Fruit fly (Drosophila melanogaster) whole organism, embryonic: Measurements from ENCODE around the gene CG31798.

Source experiments
- Ada2b ChIP-seq: fragments of 200-800 bp; sonication (Bioruptor generic); IDR thresholded peaks from 2 replicates; pipeline ENCODE4 v1.3.6; 2022; ENCODE audit warnings: missing biosample characterization, missing genetic modification characterization
- Awh ChIP-seq: fragments of 200-800 bp; sonication (Bioruptor generic); IDR thresholded peaks from 2 replicates; pipeline ENCODE4, ENCODE4 v1.3.6; 2022; ENCODE audit warnings: missing biosample characterization, missing genetic modification characterization
- CG10209 ChIP-seq: fragments of 200-800 bp; sonication (Bioruptor generic); optimal IDR thresholded peaks from 3 replicates; lab custom pipeline; 2017; ENCODE audit warnings: missing biosample characterization, mild to moderate bottlenecking, missing genetic modification characterization, missing genetic modification reagents
- CG1233 ChIP-seq: fragments of 200-800 bp; sonication (Bioruptor generic); optimal IDR thresholded peaks from 4 replicates; lab custom pipeline; 2018; ENCODE audit warnings: missing biosample characterization, mild to moderate bottlenecking, missing genetic modification characterization
- CG12391 ChIP-seq: fragments of 200-800 bp; sonication (Bioruptor generic); optimal IDR thresholded peaks from 3 replicates; lab custom pipeline; 2018; ENCODE audit warnings: missing biosample characterization, mild to moderate bottlenecking, missing genetic modification characterization, moderate library complexity
- CG12659 ChIP-seq: fragments of 200-800 bp; sonication (Bioruptor generic); optimal IDR thresholded peaks from 3 replicates; lab custom pipeline; 2017; ENCODE audit warnings: mild to moderate bottlenecking, missing biosample characterization, missing genetic modification reagents, missing genetic modification characterization
- CG13424 ChIP-seq: fragments of 200-800 bp; sonication (Bioruptor generic); optimal IDR thresholded peaks from 2 replicates; lab custom pipeline; 2019; ENCODE audit warnings: missing biosample characterization, mild to moderate bottlenecking, missing genetic modification characterization, moderate library complexity
- CG13624 ChIP-seq: fragments of 200-800 bp; sonication (Bioruptor generic); optimal IDR thresholded peaks from 2 replicates; lab custom pipeline; 2016; ENCODE audit warnings: missing biosample characterization, missing genetic modification characterization
- CG14441 ChIP-seq: fragments of 200-800 bp; sonication (Bioruptor generic); IDR thresholded peaks from 2 replicates; pipeline ENCODE4 v1.3.6; 2022; ENCODE audit warnings: missing biosample characterization, missing genetic modification characterization
- CG15514 ChIP-seq: fragments of 200-800 bp; sonication (Bioruptor generic); optimal IDR thresholded peaks from 3 replicates; lab custom pipeline; 2017; ENCODE audit warnings: missing biosample characterization, missing genetic modification characterization, mild to moderate bottlenecking, moderate library complexity, missing genetic modification reagents
- CG17328 ChIP-seq: fragments of 200-800 bp; sonication (Bioruptor generic); IDR thresholded peaks from 2 replicates; pipeline ENCODE4 v1.3.6; 2022; ENCODE audit warnings: missing biosample characterization, missing genetic modification characterization
- CG17829 ChIP-seq: fragments of 200-800 bp; optimal IDR thresholded peaks from 2 replicates; lab custom pipeline; 2019; ENCODE audit warnings: missing biosample characterization, mild to moderate bottlenecking, missing genetic modification characterization, moderate library complexity
- CG31224 ChIP-seq: fragments of 200-800 bp; sonication (Bioruptor generic); IDR thresholded peaks from 2 replicates; pipeline ENCODE4 v1.3.6; 2022; ENCODE audit warnings: missing biosample characterization, missing genetic modification characterization
- CG32767 ChIP-seq: fragments of 200-800 bp; sonication (Bioruptor generic); IDR thresholded peaks from 2 replicates; pipeline ENCODE4 v1.3.6; 2022; ENCODE audit warnings: missing biosample characterization, missing genetic modification characterization
- CG3726 ChIP-seq: fragments of 200-800 bp; sonication (Bioruptor generic); IDR thresholded peaks from 3 replicates; pipeline ENCODE4, ENCODE4 v1.3.6; 2022; ENCODE audit warnings: missing biosample characterization, missing genetic modification characterization
- CG43689 ChIP-seq: fragments of 200-800 bp; sonication (Bioruptor generic); IDR thresholded peaks from 2 replicates; pipeline ENCODE4 v1.3.6; 2022; ENCODE audit warnings: missing biosample characterization, missing genetic modification characterization
- CG4730 ChIP-seq: fragments of 200-800 bp; sonication (Bioruptor generic); IDR thresholded peaks from 2 replicates; pipeline ENCODE4 v1.3.6; 2022; ENCODE audit warnings: missing biosample characterization, missing genetic modification characterization
- CG6654 ChIP-seq: fragments of 200-800 bp; sonication (Bioruptor generic); optimal IDR thresholded peaks from 2 replicates; lab custom pipeline; 2017; ENCODE audit warnings: missing biosample characterization, mild to moderate bottlenecking, missing genetic modification characterization
- CG7357 ChIP-seq: fragments of 200-800 bp; sonication (Bioruptor generic); IDR thresholded peaks from 3 replicates; pipeline ENCODE4 v1.3.6; 2022; ENCODE audit warnings: missing biosample characterization, missing genetic modification characterization
- CG7372 ChIP-seq: fragments of 200-800 bp; sonication (Bioruptor generic); IDR thresholded peaks from 2 replicates; pipeline ENCODE4 v1.3.6; 2022; ENCODE audit warnings: missing biosample characterization, missing genetic modification characterization
- CG7963 ChIP-seq: fragments of 200-800 bp; sonication (Bioruptor generic); IDR thresholded peaks from 3 replicates; pipeline ENCODE4 v1.3.6; 2022; ENCODE audit warnings: missing biosample characterization, missing genetic modification characterization; ENCODE audit not compliant: partially characterized antibody
- CG8281 ChIP-seq: fragments of 200-800 bp; sonication (Bioruptor generic); optimal IDR thresholded peaks from 2 replicates; lab custom pipeline; 2018; ENCODE audit warnings: missing biosample characterization, mild to moderate bottlenecking, missing genetic modification characterization, moderate library complexity
- CG8290 ChIP-seq, 3 experiments: fragments of 200-800 bp; sonication (Bioruptor generic); optimal IDR thresholded peaks; 2 replicates each; lab custom pipeline; 2016 to 2019; ENCODE audit warnings: missing biosample characterization in 3 of 3, missing genetic modification characterization in 3 of 3, mild to moderate bottlenecking in 2 of 3, moderate library complexity in 1 of 3
- CG8359 ChIP-seq: fragments of 200-800 bp; sonication (Bioruptor generic); optimal IDR thresholded peaks from 2 replicates; lab custom pipeline; 2017; ENCODE audit warnings: missing biosample characterization, mild to moderate bottlenecking, missing genetic modification characterization, borderline replicate concordance
- CG8388 ChIP-seq: fragments of 200-800 bp; sonication (Bioruptor generic); optimal IDR thresholded peaks from 2 replicates; lab custom pipeline; 2019; ENCODE audit warnings: missing biosample characterization, mild to moderate bottlenecking, missing genetic modification characterization, moderate library complexity
- CkIIα-i1 ChIP-seq: fragments of 200-800 bp; sonication (Bioruptor generic); IDR thresholded peaks from 2 replicates; pipeline ENCODE4 v1.3.6; 2022; ENCODE audit warnings: missing biosample characterization, missing genetic modification characterization
- Hr39 ChIP-seq: fragments of >200 bp; optimal IDR thresholded peaks from 2 replicates; lab custom pipeline; 2017
- NFAT ChIP-seq: fragments of 200-800 bp; sonication (Bioruptor generic); IDR thresholded peaks from 2 replicates; pipeline ENCODE4 v1.3.6; 2022; ENCODE audit warnings: missing biosample characterization, missing genetic modification characterization
- Poxn ChIP-seq: fragments of 200-800 bp; sonication (Bioruptor generic); IDR thresholded peaks from 2 replicates; pipeline ENCODE4 v1.3.6; 2022; ENCODE audit warnings: missing biosample characterization, missing genetic modification characterization
- Sox102F ChIP-seq: fragments of 200-800 bp; sonication (Bioruptor generic); optimal IDR thresholded peaks from 2 replicates; lab custom pipeline; 2018; ENCODE audit warnings: missing biosample characterization, mild to moderate bottlenecking, missing genetic modification characterization, moderate library complexity
- Taf1 ChIP-seq: fragments of 200-800 bp; sonication (Bioruptor generic); IDR thresholded peaks from 2 replicates; pipeline ENCODE4 v1.3.6; 2022; ENCODE audit warnings: missing biosample characterization, missing genetic modification characterization
- br ChIP-seq: fragments of >200 bp; optimal IDR thresholded peaks from 2 replicates; lab custom pipeline; 2017
- cas ChIP-seq: fragments of 200-800 bp; sonication (Bioruptor generic); IDR thresholded peaks from 2 replicates; pipeline ENCODE4 v1.3.6; 2022; ENCODE audit warnings: missing biosample characterization, missing genetic modification characterization
- chm ChIP-seq: fragments of 200-800 bp; sonication (Bioruptor generic); IDR thresholded peaks from 2 replicates; pipeline ENCODE4 v1.3.6; 2022; ENCODE audit warnings: missing biosample characterization, missing genetic modification characterization
- croc ChIP-seq: fragments of 200-800 bp; sonication (Bioruptor generic); conservative IDR thresholded peaks from 3 replicates; pipeline ENCODE4 v1.3.6; 2022; ENCODE audit warnings: missing biosample characterization, missing genetic modification characterization
- dmrt11E ChIP-seq: fragments of 200-800 bp; sonication (Bioruptor generic); optimal IDR thresholded peaks from 3 replicates; lab custom pipeline; 2018; ENCODE audit warnings: missing biosample characterization, mild to moderate bottlenecking, missing genetic modification characterization, moderate library complexity
- grau ChIP-seq: fragments of 200-800 bp; optimal IDR thresholded peaks from 3 replicates; lab custom pipeline; 2019; ENCODE audit warnings: missing biosample characterization, mild to moderate bottlenecking, missing genetic modification characterization, moderate library complexity
- jing ChIP-seq: fragments of 200-800 bp; sonication (Bioruptor generic); optimal IDR thresholded peaks from 2 replicates; lab custom pipeline; 2018; ENCODE audit warnings: missing biosample characterization, mild to moderate bottlenecking, missing genetic modification characterization
- mirr ChIP-seq: fragments of 200-800 bp; sonication (Bioruptor generic); optimal IDR thresholded peaks from 3 replicates; lab custom pipeline; 2018; ENCODE audit warnings: missing biosample characterization, mild to moderate bottlenecking, missing genetic modification characterization
- nmo ChIP-seq: fragments of 200-800 bp; sonication (Bioruptor generic); optimal IDR thresholded peaks from 2 replicates; lab custom pipeline; 2018; ENCODE audit warnings: missing biosample characterization, mild to moderate bottlenecking, missing genetic modification characterization, moderate library complexity
- prd ChIP-seq, 3 experiments: fragments of >200 bp in 2 of 3; fragments of 200-800 bp in 1 of 3; sonication (Bioruptor generic) in 1 of 3; optimal IDR thresholded peaks in 2 of 3; IDR thresholded peaks in 1 of 3; 2 replicates in 2 of 3; 3 replicates in 1 of 3; pipeline versions ENCODE4 v1.3.6 to Lab custom; 2017 to 2022; ENCODE audit warnings: missing biosample characterization in 1 of 3, missing genetic modification characterization in 1 of 3
- salm ChIP-seq: fragments of 200-800 bp; sonication (Bioruptor generic); optimal IDR thresholded peaks from 2 replicates; lab custom pipeline; 2018; ENCODE audit warnings: missing biosample characterization, mild to moderate bottlenecking, missing genetic modification characterization
- sd ChIP-seq: fragments of 200-800 bp; sonication (Bioruptor generic); optimal IDR thresholded peaks from 3 replicates; lab custom pipeline; 2018; ENCODE audit warnings: missing biosample characterization, mild to moderate bottlenecking, missing genetic modification characterization, moderate library complexity
- slbo ChIP-seq: fragments of 200-800 bp; sonication (Bioruptor generic); IDR thresholded peaks from 2 replicates; pipeline ENCODE4 v1.3.6; 2022; ENCODE audit warnings: missing biosample characterization, missing genetic modification characterization
- sr ChIP-seq: fragments of 200-800 bp; sonication (Bioruptor generic); IDR thresholded peaks from 3 replicates; pipeline ENCODE4 v1.3.6; 2022; ENCODE audit warnings: missing biosample characterization, missing genetic modification characterization
- tap ChIP-seq: fragments of 200-800 bp; optimal IDR thresholded peaks from 3 replicates; lab custom pipeline; 2019; ENCODE audit warnings: missing biosample characterization, mild to moderate bottlenecking, missing genetic modification characterization, moderate library complexity
- tup ChIP-seq: fragments of 200-800 bp; sonication (Bioruptor generic); optimal IDR thresholded peaks from 2 replicates; lab custom pipeline; 2016; ENCODE audit warnings: missing biosample characterization, mild to moderate bottlenecking, missing genetic modification characterization, moderate library complexity
- unpg ChIP-seq: fragments of 200-800 bp; sonication (Bioruptor generic); optimal IDR thresholded peaks from 3 replicates; lab custom pipeline; 2018; ENCODE audit warnings: missing biosample characterization, mild to moderate bottlenecking, missing genetic modification characterization, moderate library complexity
- usp ChIP-seq: fragments of >200 bp; optimal IDR thresholded peaks from 2 replicates; lab custom pipeline; 2017; ENCODE audit warnings: missing biosample characterization, missing genetic modification characterization
- vfl ChIP-seq: fragments of 200-800 bp; sonication (Bioruptor generic); optimal IDR thresholded peaks from 2 replicates; lab custom pipeline; 2016; ENCODE audit warnings: missing biosample characterization, missing genetic modification characterization
- zf30C ChIP-seq: fragments of 200-800 bp; sonication (Bioruptor generic); optimal IDR thresholded peaks from 3 replicates; lab custom pipeline; 2018; ENCODE audit warnings: missing biosample characterization, mild to moderate bottlenecking, missing genetic modification characterization

Gene CG31798

dm6 chr2L:19430343-19430742, 36.4 kb downstream of the CG31798 start, which contains the start of gene RtcB (continued):
- TF ChIP-seq CG7963 (GFP tag; lab: Robert Waterston, UW) = peak; percentile 94
- no peak for TF ChIP-seq br
- no peak for TF ChIP-seq CG1233
- no peak for TF ChIP-seq cas
- no peak for TF ChIP-seq usp (GFP tag; lab: Kevin White, UChicago)
- no peak for TF ChIP-seq CG8388
- TF ChIP-seq sr (GFP tag; lab: Robert Waterston, UW) = no peak
- TF ChIP-seq croc (GFP tag; lab: Robert Waterston, UW) = no peak
- TF ChIP-seq CG17829 (tag; lab: Kevin White, UChicago) = peak; percentile 18
- TF ChIP-seq CG8281 (tag; lab: Kevin White, UChicago) = no peak
- TF ChIP-seq CG10209 (GFP tag; lab: Kevin White, UChicago) = no peak
- no peak for TF ChIP-seq Taf1 (GFP tag; lab: Robert Waterston, UW)
- TF ChIP-seq Ada2b = no peak
- TF ChIP-seq CG43689 (GFP tag; lab: Robert Waterston, UW) = no peak
- TF ChIP-seq CG14441 (GFP tag; lab: Robert Waterston, UW) = no peak
- TF ChIP-seq CG32767 (GFP tag; lab: Robert Waterston, UW) = no peak
- TF ChIP-seq tap = no peak
- no peak for TF ChIP-seq CG4730 (GFP tag; lab: Robert Waterston, UW)
- TF ChIP-seq CG15514 (GFP tag; lab: Kevin White, UChicago) = peak; percentile 54
- TF ChIP-seq tup (GFP tag; lab: Kevin White, UChicago) = no peak
- peak; percentile 8 for TF ChIP-seq CG8290 (GFP tag; optimal IDR thresholded peaks at IDR 0.05; lab: Kevin White, UChicago)
- TF ChIP-seq CG8290 (tag; optimal IDR thresholded peaks at IDR 0.05; lab: Kevin White, UChicago) = peak in 1 of 2 experiments; percentile 31
- no peak for TF ChIP-seq Poxn (GFP tag; lab: Robert Waterston, UW)
- no peak for TF ChIP-seq dmrt11E (tag; lab: Kevin White, UChicago)
- TF ChIP-seq Sox102F (GFP tag; lab: Kevin White, UChicago) = no peak
- no peak for TF ChIP-seq unpg (GFP tag; lab: Kevin White, UChicago)
- peak; percentile 9 for TF ChIP-seq grau (tag; lab: Kevin White, UChicago)
- peak; percentile 35; the same call in 1 of the 2 replicates for TF ChIP-seq slbo (GFP tag; lab: Robert Waterston, UW)
- no peak for TF ChIP-seq Hr39 (lab: Kevin White, UChicago)
- TF ChIP-seq CG12391 (tag; lab: Kevin White, UChicago) = peak; percentile 19
- TF ChIP-seq nmo = peak; percentile 74
- TF ChIP-seq CG12659 (GFP tag; lab: Kevin White, UChicago) = peak; percentile 37
- TF ChIP-seq prd (optimal IDR thresholded peaks at IDR 0.05; lab: Kevin White, UChicago) = no peak
- 0 out of 3 replicates have a peak, but pooled peaks have one; percentile 13 for TF ChIP-seq prd (GFP tag; IDR thresholded peaks at IDR 0.05; lab: Robert Waterston, UW)
- TF ChIP-seq chm (GFP tag; lab: Robert Waterston, UW) = no peak
- no peak for TF ChIP-seq CG7372 (GFP tag; lab: Robert Waterston, UW)
- no peak for TF ChIP-seq CG8359
- TF ChIP-seq sd = peak; percentile 71
- no peak for TF ChIP-seq CG3726 (GFP tag; lab: Robert Waterston, UW)
- TF ChIP-seq CG6654 (GFP tag; lab: Kevin White, UChicago) = no peak
- no peak for TF ChIP-seq mirr (GFP tag; lab: Kevin White, UChicago)
- TF ChIP-seq CG13624 (GFP tag; lab: Kevin White, UChicago) = no peak
- no peak for TF ChIP-seq salm (tag; lab: Kevin White, UChicago)
- TF ChIP-seq Awh (GFP tag; lab: Robert Waterston, UW) = no peak
- TF ChIP-seq CkIIα-i1 (GFP tag; lab: Robert Waterston, UW) = no peak
- no peak for TF ChIP-seq NFAT (GFP tag; lab: Robert Waterston, UW)
- no peak for TF ChIP-seq CG17328
- no peak for TF ChIP-seq CG13424 (tag; lab: Kevin White, UChicago)
- no peak for TF ChIP-seq vfl (GFP tag; lab: Kevin White, UChicago)
- TF ChIP-seq CG31224 (GFP tag; lab: Robert Waterston, UW) = no peak
- no peak for TF ChIP-seq jing (GFP tag; lab: Kevin White, UChicago)
- TF ChIP-seq CG7357 (GFP tag; lab: Robert Waterston, UW) = no peak
- TF ChIP-seq zf30C = no peak
